Worm (Caenorhabditis elegans) whole organism, midembryonic: ENCODE results near the gene hmgr-1.

ENCODE experiments used
- T22C8.4 ChIP-seq: fragments of 200-800 bp; sonication (Bioruptor generic); IDR thresholded peaks from 2 replicates; pipeline ENCODE4 v1.3.6; 2022; ENCODE audit warnings: missing genetic modification characterization, missing compliant biosample characterization
- cog-1 ChIP-seq: sonication (generic microtip); optimal IDR thresholded peaks from 2 replicates; lab custom pipeline; 2016; ENCODE audit warnings: missing genetic modification characterization, missing compliant biosample characterization
- flt-1 ChIP-seq: fragments of 200-800 bp; sonication (Bioruptor generic); IDR thresholded peaks from 2 replicates; pipeline ENCODE4 v1.3.6; 2022; ENCODE audit warnings: missing genetic modification characterization, missing compliant biosample characterization
- klf-2 ChIP-seq: fragments of 200-800 bp; sonication (Bioruptor generic); conservative IDR thresholded peaks from 2 replicates; pipeline ENCODE4 v1.3.6; 2022; ENCODE audit warnings: missing genetic modification reagents, missing genetic modification characterization, missing compliant biosample characterization
- med-1 ChIP-seq: sonication (generic microtip); optimal IDR thresholded peaks from 2 replicates; lab custom pipeline; 2017; ENCODE audit warnings: missing genetic modification characterization, mild to moderate bottlenecking, missing compliant biosample characterization, antibody characterized with exemption, missing genetic modification reagents; ENCODE audit not compliant: insufficient read depth
- ref-1 ChIP-seq: fragments of 200-800 bp; sonication (Bioruptor generic); conservative IDR thresholded peaks from 2 replicates; pipeline ENCODE4 v1.3.6; 2022; ENCODE audit warnings: missing genetic modification reagents, missing genetic modification characterization, missing compliant biosample characterization
- tab-1 ChIP-seq: fragments of 200-800 bp; sonication (Bioruptor generic); IDR thresholded peaks from 2 replicates; pipeline ENCODE4 v1.3.6; 2022; ENCODE audit warnings: missing genetic modification characterization, missing compliant biosample characterization
- ztf-23 ChIP-seq: fragments of 200-800 bp; sonication (Bioruptor generic); IDR thresholded peaks from 2 replicates; pipeline ENCODE4 v1.3.6; 2022; ENCODE audit warnings: missing genetic modification reagents, missing genetic modification characterization, missing compliant biosample characterization
- ztf-29 ChIP-seq: fragments of 200-800 bp; sonication (Bioruptor generic); IDR thresholded peaks from 2 replicates; pipeline ENCODE4 v1.3.6; 2022; ENCODE audit warnings: missing genetic modification reagents, missing genetic modification characterization, missing compliant biosample characterization

Gene hmgr-1

ce11 chrIII:7353871-7354270 is 5.4 kb upstream of the hmgr-1 start, which contains the start of gene F08F8.9:
Gene F08F8.9 (minus strand): TSS chrIII:7353971.
- TF ChIP-seq cog-1 (tag; lab: Kevin White, UChicago), result no peak
- TF ChIP-seq ref-1 (GFP tag; lab: Robert Waterston, UW), result no peak
- TF ChIP-seq med-1 (GFP tag; lab: Kevin White, UChicago), result no peak
- no peak for TF ChIP-seq ztf-29 (GFP tag; lab: Robert Waterston, UW)
- TF ChIP-seq ztf-23 (GFP tag; lab: Robert Waterston, UW), result no peak
- TF ChIP-seq tab-1 (GFP tag; lab: Robert Waterston, UW), result no peak
- no peak for TF ChIP-seq klf-2 (GFP tag; lab: Robert Waterston, UW)
- TF ChIP-seq flt-1 (GFP tag; lab: Robert Waterston, UW), result no peak
- no peak for TF ChIP-seq T22C8.4

DNA sequence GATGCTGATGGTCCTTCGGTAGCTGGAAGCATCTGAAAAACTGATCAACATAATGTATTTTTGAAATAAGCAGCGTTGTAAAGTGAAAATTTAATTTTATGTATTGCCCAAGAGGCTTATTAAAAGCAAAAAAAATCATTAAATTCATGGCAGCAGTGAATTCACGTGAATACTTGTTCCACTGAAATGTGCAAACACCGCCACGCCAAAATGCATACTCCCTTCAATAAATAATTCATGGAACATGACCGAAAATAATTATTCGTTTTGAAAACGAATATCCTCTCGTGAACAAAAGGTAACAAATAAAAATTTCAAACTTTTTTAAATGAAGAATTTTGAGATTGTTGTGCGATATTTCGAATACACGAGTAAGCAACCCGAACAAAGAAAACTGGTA is 1.9 kb upstream of the hmgr-1 start, which contains the start of gene F08F8.10:
TSS of gene F08F8.10 (minus strand) at position 38 of the 400 bp plus-strand sequence.
- TF ChIP-seq ref-1 (GFP tag; lab: Robert Waterston, UW) (no peak), cog-1 (tag; lab: Kevin White, UChicago) (peak; percentile 19), ztf-23 (GFP tag; lab: Robert Waterston, UW) (peak; percentile 17; the same call in 1 of the 2 replicates)

DNA sequence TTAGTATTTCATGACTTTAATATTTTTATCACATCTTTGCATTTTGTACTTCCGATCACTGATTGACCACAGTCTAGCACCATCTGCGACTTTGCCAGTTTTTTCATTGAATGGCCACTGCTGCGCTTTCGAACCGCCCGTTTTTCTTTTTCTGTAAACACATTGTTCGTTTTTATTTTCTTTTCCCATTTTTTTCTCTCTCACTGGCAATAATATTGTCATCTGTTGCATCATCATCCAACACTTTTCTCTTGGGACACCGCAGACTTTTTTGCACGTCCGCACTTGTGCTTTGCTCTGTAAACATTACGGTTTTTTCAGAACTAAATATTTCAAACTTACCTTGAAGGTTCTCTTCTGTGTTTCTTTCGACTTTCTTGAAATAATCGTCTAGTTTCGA is 671 bp upstream of the hmgr-1 start:
- TF ChIP-seq flt-1 (GFP tag; lab: Robert Waterston, UW) (no peak), ztf-23 (GFP tag; lab: Robert Waterston, UW) (no peak), cog-1 (tag; lab: Kevin White, UChicago) (no peak), T22C8.4 (no peak), med-1 (GFP tag; lab: Kevin White, UChicago) (no peak), klf-2 (GFP tag; lab: Robert Waterston, UW) (no peak), ref-1 (GFP tag; lab: Robert Waterston, UW) (no peak), tab-1 (GFP tag; lab: Robert Waterston, UW) (no peak), ztf-29 (GFP tag; lab: Robert Waterston, UW) (no peak)

ce11 chrIII:7365602-7366001 is 6.3 kb downstream of the hmgr-1 start, which contains the start of gene F08F8.11:
Gene F08F8.11 (plus strand): TSS chrIII:7365902.
- TF ChIP-seq ref-1 (GFP tag; lab: Robert Waterston, UW), result no peak
- no peak for TF ChIP-seq flt-1 (GFP tag; lab: Robert Waterston, UW)
- TF ChIP-seq ztf-23 (GFP tag; lab: Robert Waterston, UW), result no peak
- no peak for TF ChIP-seq klf-2 (GFP tag; lab: Robert Waterston, UW)
- no peak for TF ChIP-seq T22C8.4
- no peak for TF ChIP-seq med-1 (GFP tag; lab: Kevin White, UChicago)
- TF ChIP-seq cog-1 (tag; lab: Kevin White, UChicago), result no peak
- TF ChIP-seq ztf-29 (GFP tag; lab: Robert Waterston, UW), result no peak
- TF ChIP-seq tab-1 (GFP tag; lab: Robert Waterston, UW), result no peak

ce11 chrIII:7367012-7367760 is 7.9 kb downstream of the hmgr-1 start, which contains the start of the genes T20B12.5 and T20B12.4:
Gene T20B12.5 (minus strand): TSS chrIII:7367112.
Gene T20B12.4 (plus strand): TSS chrIII:7367710.
- TF ChIP-seq ref-1 (GFP tag; lab: Robert Waterston, UW), result no peak
- no peak for TF ChIP-seq ztf-29 (GFP tag; lab: Robert Waterston, UW)
- no peak for TF ChIP-seq ztf-23 (GFP tag; lab: Robert Waterston, UW)
- TF ChIP-seq cog-1 (tag; lab: Kevin White, UChicago), result no peak
- TF ChIP-seq klf-2 (GFP tag; lab: Robert Waterston, UW), result no peak
- no peak for TF ChIP-seq tab-1 (GFP tag; lab: Robert Waterston, UW)
- TF ChIP-seq med-1 (GFP tag; lab: Kevin White, UChicago), result no peak
- TF ChIP-seq T22C8.4, result no peak
- TF ChIP-seq flt-1 (GFP tag; lab: Robert Waterston, UW), result no peak

- TF ChIP-seq tab-1 (GFP tag; lab: Robert Waterston, UW) (no peak), ztf-23 (GFP tag; lab: Robert Waterston, UW) (no peak), klf-2 (GFP tag; lab: Robert Waterston, UW) (no peak), flt-1 (GFP tag; lab: Robert Waterston, UW) (no peak), med-1 (GFP tag; lab: Kevin White, UChicago) (no peak), ztf-29 (GFP tag; lab: Robert Waterston, UW) (no peak), cog-1 (tag; lab: Kevin White, UChicago) (no peak), ref-1 (GFP tag; lab: Robert Waterston, UW) (no peak), T22C8.4 (no peak)
Measured at ce11 chrIII:7369394-7370024, 10.2 kb downstream of the hmgr-1 start.

DNA sequence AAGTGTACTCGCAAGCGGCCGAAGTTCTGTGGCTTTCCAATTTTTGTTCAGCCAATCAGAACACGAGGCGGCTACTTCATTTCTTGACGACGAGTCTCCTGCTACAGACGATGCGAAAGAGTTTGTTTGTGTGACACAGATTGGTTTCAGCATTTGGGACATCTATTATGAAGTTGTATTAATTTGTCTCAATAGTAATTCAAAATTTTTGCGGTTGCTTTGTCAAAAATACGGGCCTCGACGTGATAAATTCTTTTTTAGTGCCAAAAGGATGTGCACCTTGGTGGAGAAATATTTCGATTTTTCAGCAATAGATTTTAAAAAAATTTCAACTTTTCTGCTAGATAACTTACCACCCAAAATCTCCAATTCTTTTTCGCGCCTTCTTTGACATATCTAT is 11.3 kb downstream of the hmgr-1 start:
- TF ChIP-seq med-1 (GFP tag; lab: Kevin White, UChicago) (no peak), ztf-29 (GFP tag; lab: Robert Waterston, UW) (no peak), cog-1 (tag; lab: Kevin White, UChicago) (no peak), tab-1 (GFP tag; lab: Robert Waterston, UW) (no peak), flt-1 (GFP tag; lab: Robert Waterston, UW) (no peak), T22C8.4 (no peak), ztf-23 (GFP tag; lab: Robert Waterston, UW) (no peak), klf-2 (GFP tag; lab: Robert Waterston, UW) (no peak), ref-1 (GFP tag; lab: Robert Waterston, UW) (no peak)

- TF ChIP-seq tab-1 (GFP tag; lab: Robert Waterston, UW) (no peak), klf-2 (GFP tag; lab: Robert Waterston, UW) (no peak)
Measured at ce11 chrIII:7373802-7374435, 14.6 kb downstream of the hmgr-1 start.
